Fruit fly (Drosophila melanogaster) whole organism, embryonic: ENCODE results near the gene CG32720.

ENCODE experiments used
- Blimp-1 ChIP-seq: fragments of 200-800 bp; sonication (Bioruptor generic); optimal IDR thresholded peaks from 3 replicates; lab custom pipeline; 2018; ENCODE audit warnings: missing biosample characterization, missing genetic modification characterization, mild to moderate bottlenecking, moderate library complexity, missing genetic modification reagents
- CG10267 ChIP-seq: fragments of 200-800 bp; sonication (Bioruptor generic); optimal IDR thresholded peaks from 2 replicates; lab custom pipeline; 2018; ENCODE audit warnings: missing biosample characterization, mild to moderate bottlenecking, missing genetic modification characterization, moderate library complexity
- CG11695 ChIP-seq: fragments of 200-800 bp; sonication (Bioruptor generic); IDR thresholded peaks from 3 replicates; pipeline ENCODE4 v1.3.6; 2022; ENCODE audit warnings: missing biosample characterization, missing genetic modification characterization
- CG13424 ChIP-seq: fragments of 200-800 bp; sonication (Bioruptor generic); optimal IDR thresholded peaks from 2 replicates; lab custom pipeline; 2019; ENCODE audit warnings: missing biosample characterization, mild to moderate bottlenecking, missing genetic modification characterization, moderate library complexity
- CG13624 ChIP-seq: fragments of 200-800 bp; sonication (Bioruptor generic); optimal IDR thresholded peaks from 2 replicates; lab custom pipeline; 2016; ENCODE audit warnings: missing biosample characterization, missing genetic modification characterization
- CG13775 ChIP-seq: fragments of 200-800 bp; sonication (Bioruptor generic); optimal IDR thresholded peaks from 3 replicates; lab custom pipeline; 2017; ENCODE audit warnings: missing biosample characterization, mild to moderate bottlenecking, missing genetic modification characterization
- CG14710 ChIP-seq: fragments of 200-800 bp; sonication (Bioruptor generic); optimal IDR thresholded peaks from 3 replicates; lab custom pipeline; 2019; ENCODE audit warnings: missing biosample characterization, mild to moderate bottlenecking, missing genetic modification characterization, moderate library complexity
- CG15696 ChIP-seq: fragments of 200-800 bp; sonication (Bioruptor generic); optimal IDR thresholded peaks from 2 replicates; lab custom pipeline; 2019; ENCODE audit warnings: missing biosample characterization, mild to moderate bottlenecking, missing genetic modification characterization, moderate library complexity
- CG16813 ChIP-seq: fragments of 200-800 bp; sonication (Bioruptor generic); IDR thresholded peaks from 3 replicates; pipeline ENCODE4 v1.3.6; 2022; ENCODE audit warnings: missing biosample characterization, missing genetic modification characterization; ENCODE audit not compliant: partially characterized antibody
- CG17328 ChIP-seq: fragments of 200-800 bp; sonication (Bioruptor generic); IDR thresholded peaks from 2 replicates; pipeline ENCODE4 v1.3.6; 2022; ENCODE audit warnings: missing biosample characterization, missing genetic modification characterization
- CG17829 ChIP-seq: fragments of 200-800 bp; optimal IDR thresholded peaks from 2 replicates; lab custom pipeline; 2019; ENCODE audit warnings: missing biosample characterization, mild to moderate bottlenecking, missing genetic modification characterization, moderate library complexity
- CG2678 ChIP-seq: fragments of 200-800 bp; sonication (Bioruptor generic); optimal IDR thresholded peaks from 3 replicates; lab custom pipeline; 2019; ENCODE audit warnings: missing biosample characterization, mild to moderate bottlenecking, missing genetic modification characterization, moderate library complexity
- CG2712 ChIP-seq: fragments of 200-800 bp; optimal IDR thresholded peaks from 3 replicates; lab custom pipeline; 2019; ENCODE audit warnings: missing biosample characterization, mild to moderate bottlenecking, missing genetic modification characterization, moderate library complexity
- CG33557 ChIP-seq: fragments of 200-800 bp; sonication (Bioruptor generic); optimal IDR thresholded peaks from 2 replicates; lab custom pipeline; 2019; ENCODE audit warnings: missing biosample characterization, mild to moderate bottlenecking, missing genetic modification characterization, moderate library complexity
- CG34224 ChIP-seq: fragments of 200-800 bp; sonication (Bioruptor generic); IDR thresholded peaks from 3 replicates; pipeline ENCODE4 v1.3.6; 2022; ENCODE audit warnings: missing biosample characterization, missing genetic modification characterization; ENCODE audit not compliant: partially characterized antibody
- CG3838 ChIP-seq: fragments of 200-800 bp; sonication (Bioruptor generic); optimal IDR thresholded peaks from 3 replicates; lab custom pipeline; 2016; ENCODE audit warnings: missing biosample characterization, missing genetic modification characterization
- CG43689 ChIP-seq: fragments of 200-800 bp; sonication (Bioruptor generic); IDR thresholded peaks from 2 replicates; pipeline ENCODE4 v1.3.6; 2022; ENCODE audit warnings: missing biosample characterization, missing genetic modification characterization
- CG4404 ChIP-seq: fragments of 200-800 bp; sonication (Bioruptor generic); IDR thresholded peaks from 2 replicates; pipeline ENCODE4 v1.3.6; 2022; ENCODE audit warnings: missing biosample characterization, missing genetic modification characterization
- CG4424 ChIP-seq: fragments of 200-800 bp; sonication (Bioruptor generic); optimal IDR thresholded peaks from 3 replicates; lab custom pipeline; 2016; ENCODE audit warnings: missing biosample characterization, missing genetic modification characterization
- CG4617 ChIP-seq: fragments of 200-800 bp; sonication (Bioruptor generic); optimal IDR thresholded peaks from 3 replicates; lab custom pipeline; 2016; ENCODE audit warnings: missing biosample characterization, missing genetic modification characterization, borderline replicate concordance
- CG6765 ChIP-seq: fragments of 200-800 bp; sonication (Bioruptor generic); optimal IDR thresholded peaks from 3 replicates; lab custom pipeline; 2017; ENCODE audit warnings: missing biosample characterization, mild to moderate bottlenecking, missing genetic modification characterization
- CG7271 ChIP-seq: fragments of 200-800 bp; sonication (Bioruptor generic); optimal IDR thresholded peaks from 2 replicates; lab custom pipeline; 2018; ENCODE audit warnings: missing biosample characterization, mild to moderate bottlenecking, missing genetic modification characterization, moderate library complexity
- CG8388 ChIP-seq: fragments of 200-800 bp; sonication (Bioruptor generic); optimal IDR thresholded peaks from 2 replicates; lab custom pipeline; 2019; ENCODE audit warnings: missing biosample characterization, mild to moderate bottlenecking, missing genetic modification characterization, moderate library complexity
- CG8765 ChIP-seq: fragments of 200-800 bp; sonication (Bioruptor generic); IDR thresholded peaks from 2 replicates; pipeline ENCODE4 v1.3.6; 2022; ENCODE audit warnings: missing biosample characterization, missing genetic modification characterization
- Chrac-16 ChIP-seq: fragments of 200-800 bp; sonication (Bioruptor generic); optimal IDR thresholded peaks from 3 replicates; lab custom pipeline; 2016; ENCODE audit warnings: missing biosample characterization, missing genetic modification characterization
- D ChIP-seq, 2 experiments: fragments of 200-800 bp in 1 of 2; fragments of >200 bp in 1 of 2; sonication (Bioruptor generic) in 1 of 2; optimal IDR thresholded peaks; 2 replicates in 1 of 2; 3 replicates in 1 of 2; lab custom pipeline; 2017; ENCODE audit warnings: mild to moderate bottlenecking in 1 of 2, missing biosample characterization in 1 of 2, missing genetic modification characterization in 1 of 2, missing genetic modification reagents in 1 of 2
- Ets65A ChIP-seq: fragments of 200-800 bp; sonication (Bioruptor generic); peaks from one replicate; lab custom pipeline; 2016; ENCODE audit warnings: missing biosample characterization, missing genetic modification characterization
- Fer1 ChIP-seq: fragments of 200-800 bp; sonication (Bioruptor generic); optimal IDR thresholded peaks from 2 replicates; lab custom pipeline; 2017; ENCODE audit warnings: missing biosample characterization, mild to moderate bottlenecking, missing genetic modification characterization
- Ssrp ChIP-seq: fragments of 200-800 bp; sonication (Bioruptor generic); optimal IDR thresholded peaks from 2 replicates; lab custom pipeline; 2018; ENCODE audit warnings: missing biosample characterization, mild to moderate bottlenecking, missing genetic modification characterization, moderate library complexity
- ac ChIP-seq: fragments of 200-800 bp; sonication (Bioruptor generic); optimal IDR thresholded peaks from 3 replicates; lab custom pipeline; 2017; ENCODE audit warnings: missing biosample characterization, mild to moderate bottlenecking, missing genetic modification characterization
- amos ChIP-seq: fragments of 200-800 bp; sonication (Bioruptor generic); IDR thresholded peaks from 2 replicates; pipeline ENCODE4 v1.3.6; 2022; ENCODE audit warnings: missing biosample characterization, missing genetic modification characterization; ENCODE audit not compliant: partially characterized antibody
- ara ChIP-seq: fragments of 200-800 bp; sonication (Bioruptor generic); IDR thresholded peaks from 2 replicates; pipeline ENCODE4 v1.3.6; 2022; ENCODE audit warnings: missing biosample characterization, missing genetic modification characterization
- ash1 ChIP-seq: fragments of 200-800 bp; sonication (Bioruptor generic); optimal IDR thresholded peaks from 2 replicates; lab custom pipeline; 2018; ENCODE audit warnings: missing biosample characterization, mild to moderate bottlenecking, missing genetic modification characterization
- az2 ChIP-seq: fragments of 200-800 bp; sonication (Bioruptor generic); optimal IDR thresholded peaks from 3 replicates; lab custom pipeline; 2016; ENCODE audit warnings: missing biosample characterization, missing genetic modification characterization
- chif ChIP-seq, 2 experiments: fragments of 200-800 bp; sonication (Bioruptor generic); optimal IDR thresholded peaks; 3 replicates each; lab custom pipeline; 2016; ENCODE audit warnings: missing biosample characterization in 2 of 2, missing genetic modification characterization in 2 of 2
- chn ChIP-seq: fragments of 200-800 bp; sonication (Bioruptor generic); optimal IDR thresholded peaks from 2 replicates; lab custom pipeline; 2016; ENCODE audit warnings: missing biosample characterization, missing genetic modification characterization
- cwo ChIP-seq: fragments of 200-800 bp; sonication (Bioruptor generic); optimal IDR thresholded peaks from 3 replicates; lab custom pipeline; 2017; ENCODE audit warnings: missing biosample characterization, missing genetic modification characterization, mild to moderate bottlenecking, moderate library complexity, missing genetic modification reagents
- da ChIP-seq: fragments of 200-800 bp; sonication (Bioruptor generic); optimal IDR thresholded peaks from 2 replicates; lab custom pipeline; 2016; ENCODE audit warnings: missing biosample characterization, missing genetic modification characterization
- dmrt11E ChIP-seq: fragments of 200-800 bp; sonication (Bioruptor generic); optimal IDR thresholded peaks from 3 replicates; lab custom pipeline; 2018; ENCODE audit warnings: missing biosample characterization, mild to moderate bottlenecking, missing genetic modification characterization, moderate library complexity
- inv ChIP-seq: fragments of 200-800 bp; sonication (Bioruptor generic); IDR thresholded peaks from 2 replicates; pipeline ENCODE4 v1.3.6; 2022; ENCODE audit warnings: missing biosample characterization, missing genetic modification characterization; ENCODE audit not compliant: partially characterized antibody
- onecut ChIP-seq: fragments of 200-800 bp; sonication (Bioruptor generic); IDR thresholded peaks from 2 replicates; pipeline ENCODE4 v1.3.6; 2022; ENCODE audit warnings: missing biosample characterization, missing genetic modification characterization
- phol ChIP-seq: fragments of 200-800 bp; sonication (Bioruptor generic); optimal IDR thresholded peaks from 3 replicates; lab custom pipeline; 2018; ENCODE audit warnings: missing biosample characterization, mild to moderate bottlenecking, missing genetic modification characterization, moderate library complexity
- prd ChIP-seq, 3 experiments: fragments of >200 bp in 2 of 3; fragments of 200-800 bp in 1 of 3; sonication (Bioruptor generic) in 1 of 3; optimal IDR thresholded peaks in 2 of 3; IDR thresholded peaks in 1 of 3; 2 replicates in 2 of 3; 3 replicates in 1 of 3; pipeline versions ENCODE4 v1.3.6 to Lab custom; 2017 to 2022; ENCODE audit warnings: missing biosample characterization in 1 of 3, missing genetic modification characterization in 1 of 3
- sim ChIP-seq: fragments of 200-800 bp; sonication (Bioruptor generic); IDR thresholded peaks from 2 replicates; pipeline ENCODE4 v1.3.6; 2022; ENCODE audit warnings: missing biosample characterization, missing genetic modification characterization
- sug ChIP-seq: fragments of 200-800 bp; optimal IDR thresholded peaks from 2 replicates; lab custom pipeline; 2019; ENCODE audit warnings: missing biosample characterization, mild to moderate bottlenecking, missing genetic modification characterization, moderate library complexity
- tio ChIP-seq: fragments of 200-800 bp; sonication (Bioruptor generic); optimal IDR thresholded peaks from 2 replicates; lab custom pipeline; 2017; ENCODE audit warnings: missing biosample characterization, missing genetic modification characterization, inconsistent platforms
- trem ChIP-seq: fragments of 200-800 bp; optimal IDR thresholded peaks from 3 replicates; lab custom pipeline; 2019; ENCODE audit warnings: missing biosample characterization, mild to moderate bottlenecking, missing genetic modification characterization, moderate library complexity
- zen ChIP-seq: fragments of 200-800 bp; sonication (Bioruptor generic); optimal IDR thresholded peaks from 3 replicates; lab custom pipeline; 2018; ENCODE audit warnings: missing biosample characterization, mild to moderate bottlenecking, missing genetic modification characterization, moderate library complexity

CG32720 gene

DNA sequence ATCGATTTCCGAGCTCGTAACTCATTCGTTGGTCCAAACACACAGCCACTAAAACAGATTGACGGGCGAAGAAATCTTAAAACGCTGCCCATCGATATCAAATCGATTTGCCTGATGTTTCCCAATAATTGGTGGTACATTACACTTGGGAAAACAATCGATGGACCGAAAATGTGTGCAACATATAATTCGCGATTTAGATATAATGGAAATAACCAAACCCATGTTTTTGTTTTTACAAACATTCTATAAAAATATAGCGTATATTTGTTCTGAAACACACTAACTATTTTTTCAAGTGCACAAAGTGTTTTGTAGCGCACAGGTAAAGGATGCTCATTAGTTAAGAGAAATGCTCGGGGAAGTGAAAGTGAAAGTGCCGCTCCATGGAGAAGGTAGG lies 15.3 kb upstream of the CG32720 start:
- TF ChIP-seq prd (optimal IDR thresholded peaks at IDR 0.05; lab: Kevin White, UChicago), result no peak
- peak; percentile 75 for TF ChIP-seq prd (GFP tag; IDR thresholded peaks at IDR 0.05; lab: Robert Waterston, UW)
- peak; percentile 58 for TF ChIP-seq phol (tag; lab: Kevin White, UChicago)
- no peak for TF ChIP-seq az2 (GFP tag; lab: Kevin White, UChicago)
- TF ChIP-seq CG13775 (GFP tag; lab: Kevin White, UChicago), result peak; percentile 20
- TF ChIP-seq CG13624 (GFP tag; lab: Kevin White, UChicago), result no peak
- TF ChIP-seq CG17328 (GFP tag; lab: Robert Waterston, UW), result peak; percentile 33; the same call in 1 of the 2 replicates
- TF ChIP-seq CG34224 (GFP tag; lab: Robert Waterston, UW), result no peak
- 0 out of 2 replicates have a peak, but pooled peaks have one; percentile 14 for TF ChIP-seq onecut (GFP tag; lab: Robert Waterston, UW)
- no peak for TF ChIP-seq inv (GFP tag; lab: Robert Waterston, UW)
- TF ChIP-seq ac (GFP tag; lab: Kevin White, UChicago), result peak; percentile 29
- peak; percentile 9 for TF ChIP-seq tio (GFP tag; lab: Kevin White, UChicago)
- TF ChIP-seq CG17829 (tag; lab: Kevin White, UChicago), result peak; percentile 66
- TF ChIP-seq CG2678 (tag; lab: Kevin White, UChicago), result no peak
- TF ChIP-seq D (optimal IDR thresholded peaks at IDR 0.05; lab: Kevin White, UChicago), result no peak
- peak; percentile 27 for TF ChIP-seq D (GFP tag; optimal IDR thresholded peaks at IDR 0.05; lab: Kevin White, UChicago)
- peak in 1 of 2 experiments; percentile 55 for TF ChIP-seq chif (GFP tag; optimal IDR thresholded peaks at IDR 0.05; lab: Kevin White, UChicago)
- TF ChIP-seq Fer1 (GFP tag; lab: Kevin White, UChicago), result no peak
- 0 out of 2 replicates have a peak, but pooled peaks have one; percentile 16 for TF ChIP-seq sim (GFP tag; lab: Robert Waterston, UW)
- TF ChIP-seq trem (tag; lab: Kevin White, UChicago), result peak; percentile 31
- peak; percentile 83 for TF ChIP-seq dmrt11E (tag; lab: Kevin White, UChicago)
- TF ChIP-seq CG4617, result no peak
- no peak for TF ChIP-seq CG3838 (GFP tag; lab: Kevin White, UChicago)
- peak; percentile 60 for TF ChIP-seq ara
- no peak for TF ChIP-seq CG11695
- peak; percentile 29 for TF ChIP-seq chn
- TF ChIP-seq CG10267, result peak; percentile 56
- peak; percentile 70 for TF ChIP-seq CG4404 (GFP tag; lab: Robert Waterston, UW)
- TF ChIP-seq sug (tag; lab: Kevin White, UChicago), result no peak
- peak; percentile 94 for TF ChIP-seq zen (tag; lab: Kevin White, UChicago)
- TF ChIP-seq Blimp-1 (GFP tag; lab: Kevin White, UChicago), result peak; percentile 74
- TF ChIP-seq CG4424 (GFP tag; lab: Kevin White, UChicago), result peak; percentile 34
- peak; percentile 3 for TF ChIP-seq CG8388
- peak; percentile 56 for TF ChIP-seq CG7271 (tag; lab: Kevin White, UChicago)
- TF ChIP-seq CG6765 (GFP tag; lab: Kevin White, UChicago), result no peak
- no peak for TF ChIP-seq CG16813 (GFP tag; lab: Robert Waterston, UW)
- TF ChIP-seq amos (GFP tag; lab: Robert Waterston, UW), result no peak
- peak; percentile 82 for TF ChIP-seq CG15696 (tag; lab: Kevin White, UChicago)
- no peak for TF ChIP-seq CG13424 (tag; lab: Kevin White, UChicago)
- TF ChIP-seq Ets65A (GFP tag; lab: Kevin White, UChicago), result peak; percentile 85
- TF ChIP-seq Ssrp (tag; lab: Kevin White, UChicago), result peak; percentile 24
- TF ChIP-seq CG2712 (tag; lab: Kevin White, UChicago), result peak; percentile 75
- peak; percentile 57; the same call in 1 of the 2 replicates for TF ChIP-seq CG8765 (GFP tag; lab: Robert Waterston, UW)
- no peak for TF ChIP-seq CG43689 (GFP tag; lab: Robert Waterston, UW)
- peak; percentile 34 for TF ChIP-seq CG33557 (GFP tag; lab: Kevin White, UChicago)
- no peak for TF ChIP-seq ash1 (GFP tag; lab: Kevin White, UChicago)
- TF ChIP-seq Chrac-16 (GFP tag; lab: Kevin White, UChicago), result peak; percentile 21
- TF ChIP-seq cwo (GFP tag; lab: Kevin White, UChicago), result no peak
- TF ChIP-seq da (GFP tag; lab: Kevin White, UChicago), result no peak
- TF ChIP-seq CG14710 (tag; lab: Kevin White, UChicago), result peak; percentile 54
